Comparison of ENCODE assay signal across 1 fruit fly cellular context in the genomic region with DNA sequence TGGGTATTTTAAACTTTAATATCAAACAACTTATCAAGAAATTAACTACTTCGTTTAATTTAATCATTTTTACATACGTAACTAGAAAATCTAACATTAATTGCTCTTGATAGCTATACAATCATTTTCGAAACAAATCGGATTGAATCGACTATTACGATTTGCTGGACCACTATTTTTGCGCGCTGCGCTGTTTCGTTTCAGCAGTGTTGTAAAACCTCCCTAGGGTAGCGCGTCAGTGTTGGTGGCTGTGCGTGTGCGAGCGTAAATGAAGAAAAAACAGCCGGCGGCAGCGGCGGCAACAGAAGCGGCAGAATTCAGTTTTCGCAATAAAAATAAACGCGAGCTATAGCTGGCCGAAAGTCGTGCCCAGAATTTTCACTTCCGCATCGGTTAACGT.
TF ChIP-seq lines count a peak whose summit lies in the region.

CG33116 (plus strand) TSS at position 233 of the 400 bp plus-strand sequence.

TF ChIP-seq in whole organism, embryonic, 481 proteins besides CTCF, POLR2A, EP300 and RAD21 (continued from another document and continues in another):
- TF ChIP-seq GATAe (GFP tag; conservative IDR thresholded peaks at IDR 0.05; lab: Robert Waterston, UW) (no peak), CG18599 (GFP tag; optimal IDR thresholded peaks at IDR 0.05; lab: Kevin White, UChicago) (peak; percentile 83), Abd-B (GFP tag; optimal IDR thresholded peaks at IDR 0.05; lab: Kevin White, UChicago) (peak; percentile 52), Dref (GFP tag; IDR thresholded peaks at IDR 0.05; lab: Robert Waterston, UW) (peak; percentile 35; the same call in 1 of the 2 replicates), Sin3A (optimal IDR thresholded peaks at IDR 0.05; lab: Kevin White, UChicago) (peak; percentile 80), Stat92E (GFP tag; optimal IDR thresholded peaks at IDR 0.05; lab: Kevin White, UChicago) (peak in 1 of 3 experiments; percentile 18), D19B (GFP tag; optimal IDR thresholded peaks at IDR 0.05; lab: Kevin White, UChicago) (peak; percentile 47), Six4 (GFP tag; optimal IDR thresholded peaks at IDR 0.05; lab: Kevin White, UChicago) (peak; percentile 73), E2f1 (GFP tag; IDR thresholded peaks at IDR 0.05; lab: Robert Waterston, UW) (peak; percentile 72), ab (GFP tag; optimal IDR thresholded peaks at IDR 0.05; lab: Kevin White, UChicago) (peak; percentile 26), Dbx (GFP tag; IDR thresholded peaks at IDR 0.05; lab: Robert Waterston, UW) (peak; percentile 77; the same call in 2 of the 3 replicates), oc (tag; optimal IDR thresholded peaks at IDR 0.05; lab: Kevin White, UChicago) (peak; percentile 50), cato (GFP tag; optimal IDR thresholded peaks at IDR 0.05; lab: Kevin White, UChicago; ENCODE audit: borderline replicate concordance) (peak; percentile 51), Hmx (GFP tag; optimal IDR thresholded peaks at IDR 0.05; lab: Kevin White, UChicago) (peak; percentile 54), vvl (GFP tag; IDR thresholded peaks at IDR 0.05; lab: Robert Waterston, UW) (peak; percentile 87), CG18476 (GFP tag; optimal IDR thresholded peaks at IDR 0.05; lab: Kevin White, UChicago) (peak; percentile 78), HmgD (GFP tag; optimal IDR thresholded peaks at IDR 0.05; lab: Kevin White, UChicago) (peak; percentile 70), CG32767 (GFP tag; IDR thresholded peaks at IDR 0.05; lab: Robert Waterston, UW) (0 out of 2 replicates have a peak, but pooled peaks have one; percentile 54), CG8359 (GFP tag; optimal IDR thresholded peaks at IDR 0.05; lab: Kevin White, UChicago; ENCODE audit: borderline replicate concordance) (peak; percentile 42), Hr51 (GFP tag; optimal IDR thresholded peaks at IDR 0.05; lab: Kevin White, UChicago) (peak; percentile 75 to 76), CG4282 (GFP tag; optimal IDR thresholded peaks at IDR 0.05; lab: Kevin White, UChicago) (peak; percentile 47), H15 (GFP tag; IDR thresholded peaks at IDR 0.05; lab: Robert Waterston, UW) (peak; percentile 68; the same call in 1 of the 3 replicates), CG17385 (GFP tag; optimal IDR thresholded peaks at IDR 0.05; lab: Kevin White, UChicago) (peak; percentile 78), Mad (GFP tag; optimal IDR thresholded peaks at IDR 0.05; lab: Kevin White, UChicago) (peak; percentile 84), psq (GFP tag; optimal IDR thresholded peaks at IDR 0.05; lab: Kevin White, UChicago) (peak; percentile 46), MESR4 (GFP tag; optimal IDR thresholded peaks at IDR 0.05; lab: Kevin White, UChicago) (peak; percentile 57), tx (GFP tag; optimal IDR thresholded peaks at IDR 0.05; lab: Kevin White, UChicago) (peak; percentile 79), pan (optimal IDR thresholded peaks at IDR 0.05; lab: Kevin White, UChicago) (no peak), pan (GFP tag; optimal IDR thresholded peaks at IDR 0.05 in 1 of 2, IDR thresholded peaks at IDR 0.05 in 1 of 2) (peak in 1 of 2 experiments; percentile 80), B-H1 (GFP tag; IDR thresholded peaks at IDR 0.05; lab: Robert Waterston, UW) (peak; percentile 44; the same call in 1 of the 3 replicates), gem (tag; optimal IDR thresholded peaks at IDR 0.05; lab: Kevin White, UChicago) (peak; percentile 85), peb (GFP tag; IDR thresholded peaks at IDR 0.05; lab: Robert Waterston, UW) (peak; percentile 24; the same call in 1 of the 2 replicates), stc (GFP tag; IDR thresholded peaks at IDR 0.05; lab: Robert Waterston, UW) (peak; percentile 66), CG43689 (GFP tag; IDR thresholded peaks at IDR 0.05; lab: Robert Waterston, UW) (peak; percentile 49), CG13894 (tag; optimal IDR thresholded peaks at IDR 0.05; lab: Kevin White, UChicago) (peak; percentile 38), CG14667 (GFP tag; IDR thresholded peaks at IDR 0.05; lab: Robert Waterston, UW) (no peak), onecut (GFP tag; IDR thresholded peaks at IDR 0.05; lab: Robert Waterston, UW) (peak; percentile 81), bsh (GFP tag; optimal IDR thresholded peaks at IDR 0.05; lab: Kevin White, UChicago) (peak; percentile 66 to 80), D (optimal IDR thresholded peaks at IDR 0.05; lab: Kevin White, UChicago) (no peak), D (GFP tag; optimal IDR thresholded peaks at IDR 0.05; lab: Kevin White, UChicago) (peak; percentile 63), nerfin-1 (tag; optimal IDR thresholded peaks at IDR 0.05; lab: Kevin White, UChicago) (peak; percentile 80), CG3847 (GFP tag; IDR thresholded peaks at IDR 0.05; lab: Robert Waterston, UW) (peak; percentile 83), lab (GFP tag; optimal IDR thresholded peaks at IDR 0.05; lab: Kevin White, UChicago) (peak; percentile 90), nerfin-2 (GFP tag; IDR thresholded peaks at IDR 0.05; lab: Robert Waterston, UW; ENCODE audit: partially characterized antibody) (0 out of 2 replicates have a peak, but pooled peaks have one; percentile 15), tll (GFP tag; optimal IDR thresholded peaks at IDR 0.05; lab: Kevin White, UChicago) (no peak), lov (optimal IDR thresholded peaks at IDR 0.05; lab: Kevin White, UChicago) (no peak), lov (GFP tag; IDR thresholded peaks at IDR 0.05; lab: Robert Waterston, UW) (peak; percentile 81), CG10431 (GFP tag; optimal IDR thresholded peaks at IDR 0.05; lab: Kevin White, UChicago) (peak; percentile 45), CG3995 (GFP tag; optimal IDR thresholded peaks at IDR 0.05; lab: Kevin White, UChicago) (peak; percentile 51), sna (GFP tag; IDR thresholded peaks at IDR 0.05; lab: Robert Waterston, UW; ENCODE audit: partially characterized antibody) (no peak), CG4707 (GFP tag; optimal IDR thresholded peaks at IDR 0.05; lab: Kevin White, UChicago) (peak; percentile 52), CG1792 (GFP tag; optimal IDR thresholded peaks at IDR 0.05; lab: Kevin White, UChicago) (peak; percentile 63), PHDP (tag; optimal IDR thresholded peaks at IDR 0.05; lab: Kevin White, UChicago) (peak; percentile 74), CG15601 (tag; optimal IDR thresholded peaks at IDR 0.05; lab: Kevin White, UChicago) (peak; percentile 79), schlank (tag; optimal IDR thresholded peaks at IDR 0.05; lab: Kevin White, UChicago) (peak; percentile 69), NK7.1 (GFP tag; optimal IDR thresholded peaks at IDR 0.05; lab: Kevin White, UChicago) (peak; percentile 70), CG3163 (GFP tag; optimal IDR thresholded peaks at IDR 0.05; lab: Kevin White, UChicago) (peak; percentile 72), CG10209 (GFP tag; optimal IDR thresholded peaks at IDR 0.05; lab: Kevin White, UChicago) (peak; percentile 76), cas (GFP tag; IDR thresholded peaks at IDR 0.05; lab: Robert Waterston, UW) (peak; percentile 32; the same call in 1 of the 2 replicates), croc (GFP tag; conservative IDR thresholded peaks at IDR 0.05; lab: Robert Waterston, UW) (peak; percentile 46; the same call in 2 of the 3 replicates), zen (tag; optimal IDR thresholded peaks at IDR 0.05; lab: Kevin White, UChicago) (peak; percentile 64), h (optimal IDR thresholded peaks at IDR 0.05; lab: Kevin White, UChicago) (no peak), CG6791 (GFP tag; IDR thresholded peaks at IDR 0.05; lab: Robert Waterston, UW; ENCODE audit: partially characterized antibody) (peak; percentile 42; the same call in 1 of the 3 replicates), crp (GFP tag; optimal IDR thresholded peaks at IDR 0.05; lab: Kevin White, UChicago) (peak in 1 of 2 experiments; percentile 77), pfk (GFP tag; optimal IDR thresholded peaks at IDR 0.05; lab: Kevin White, UChicago) (peak; percentile 23), CG6683 (GFP tag; optimal IDR thresholded peaks at IDR 0.05; lab: Kevin White, UChicago) (peak; percentile 30), ci (GFP tag; IDR thresholded peaks at IDR 0.05; lab: Robert Waterston, UW) (peak; percentile 92), fd64A (GFP tag; optimal IDR thresholded peaks at IDR 0.05; lab: Kevin White, UChicago) (peak; percentile 34), CG34224 (GFP tag; IDR thresholded peaks at IDR 0.05; lab: Robert Waterston, UW; ENCODE audit: partially characterized antibody) (peak; percentile 47), Chrac-16 (GFP tag; optimal IDR thresholded peaks at IDR 0.05; lab: Kevin White, UChicago) (peak; percentile 81), CG11085 (GFP tag; IDR thresholded peaks at IDR 0.05; lab: Robert Waterston, UW) (peak; percentile 71; the same call in 1 of the 2 replicates), CG17802 (tag; optimal IDR thresholded peaks at IDR 0.05; lab: Kevin White, UChicago) (peak; percentile 59), CG30431 (GFP tag; optimal IDR thresholded peaks at IDR 0.05; lab: Kevin White, UChicago) (peak; percentile 70), Fer1 (GFP tag; optimal IDR thresholded peaks at IDR 0.05; lab: Kevin White, UChicago) (peak; percentile 83), CG7928 (GFP tag; optimal IDR thresholded peaks at IDR 0.05; lab: Kevin White, UChicago) (no peak), Rx (GFP tag; IDR thresholded peaks at IDR 0.05; lab: Robert Waterston, UW) (peak; percentile 65), az2 (GFP tag; optimal IDR thresholded peaks at IDR 0.05; lab: Kevin White, UChicago) (peak; percentile 85), CG13775 (GFP tag; optimal IDR thresholded peaks at IDR 0.05; lab: Kevin White, UChicago) (peak; percentile 74), ATbp (GFP tag; optimal IDR thresholded peaks at IDR 0.05; lab: Kevin White, UChicago) (peak; percentile 75), kni (GFP tag; optimal IDR thresholded peaks at IDR 0.05; lab: Kevin White, UChicago) (peak; percentile 12), NfI (GFP tag; optimal IDR thresholded peaks at IDR 0.05; lab: Kevin White, UChicago) (peak; percentile 87), emc (GFP tag; optimal IDR thresholded peaks at IDR 0.05; lab: Kevin White, UChicago) (peak; percentile 28), ac (GFP tag; optimal IDR thresholded peaks at IDR 0.05; lab: Kevin White, UChicago) (peak; percentile 52), Oli (tag; optimal IDR thresholded peaks at IDR 0.05; lab: Kevin White, UChicago) (peak; percentile 84), CG2116 (GFP tag; optimal IDR thresholded peaks at IDR 0.05; lab: Kevin White, UChicago) (peak; percentile 63), CG15696 (tag; optimal IDR thresholded peaks at IDR 0.05; lab: Kevin White, UChicago) (peak; percentile 85), p53 (GFP tag; optimal IDR thresholded peaks at IDR 0.05; lab: Kevin White, UChicago) (peak; percentile 61), usp (GFP tag; optimal IDR thresholded peaks at IDR 0.05; lab: Kevin White, UChicago) (no peak), CG4328 (GFP tag; optimal IDR thresholded peaks at IDR 0.05; lab: Kevin White, UChicago) (peak; percentile 38), CG3281 (GFP tag; optimal IDR thresholded peaks at IDR 0.05; lab: Kevin White, UChicago) (peak; percentile 74), CG10565 (GFP tag; optimal IDR thresholded peaks at IDR 0.05; lab: Kevin White, UChicago) (peak; percentile 19), CG9727 (GFP tag; optimal IDR thresholded peaks at IDR 0.05; lab: Kevin White, UChicago) (peak; percentile 79), luna (GFP tag; optimal IDR thresholded peaks at IDR 0.05; lab: Kevin White, UChicago) (peak; percentile 12), CG1603 (tag; optimal IDR thresholded peaks at IDR 0.05; lab: Kevin White, UChicago) (peak; percentile 79), Nf-YC (tag; optimal IDR thresholded peaks at IDR 0.05; lab: Kevin White, UChicago) (peak; percentile 51), Deaf1 (tag; optimal IDR thresholded peaks at IDR 0.05; lab: Kevin White, UChicago) (peak; percentile 42), CG4854 (GFP tag; optimal IDR thresholded peaks at IDR 0.05; lab: Kevin White, UChicago) (peak; percentile 70), CG8478 (optimal IDR thresholded peaks at IDR 0.05; lab: Kevin White, UChicago) (no peak), gro (GFP tag; optimal IDR thresholded peaks at IDR 0.05; lab: Kevin White, UChicago) (peak; percentile 86), C15 (GFP tag; IDR thresholded peaks at IDR 0.05; lab: Robert Waterston, UW) (0 out of 3 replicates have a peak, but pooled peaks have one; percentile 22), yki (optimal IDR thresholded peaks at IDR 0.05; lab: Kevin White, UChicago) (no peak), CG10274 (GFP tag; optimal IDR thresholded peaks at IDR 0.05; lab: Kevin White, UChicago) (peak; percentile 24), NFAT (GFP tag; IDR thresholded peaks at IDR 0.05; lab: Robert Waterston, UW) (peak; percentile 83), otp (GFP tag; IDR thresholded peaks at IDR 0.05; lab: Robert Waterston, UW) (peak; percentile 43; the same call in 2 of the 3 replicates), rib (GFP tag; IDR thresholded peaks at IDR 0.05; lab: Robert Waterston, UW) (peak; percentile 78), CG15514 (GFP tag; optimal IDR thresholded peaks at IDR 0.05; lab: Kevin White, UChicago) (peak; percentile 78), sisA (GFP tag; IDR thresholded peaks at IDR 0.05; lab: Robert Waterston, UW) (peak; percentile 63), Hr39 (optimal IDR thresholded peaks at IDR 0.05; lab: Kevin White, UChicago) (peak; percentile 68), dan (GFP tag; IDR thresholded peaks at IDR 0.05; lab: Robert Waterston, UW) (no peak), pzg (GFP tag; optimal IDR thresholded peaks at IDR 0.05; lab: Kevin White, UChicago) (peak; percentile 63), zf30C (GFP tag; optimal IDR thresholded peaks at IDR 0.05; lab: Kevin White, UChicago) (no peak), Pdp1 (GFP tag; optimal IDR thresholded peaks at IDR 0.05; lab: Kevin White, UChicago) (peak; percentile 77 to 80), sens (GFP tag; lab: Kevin White, UChicago) (peak; percentile 97), CG14050 (GFP tag; IDR thresholded peaks at IDR 0.05; lab: Robert Waterston, UW) (peak; percentile 51), bigmax (GFP tag; optimal IDR thresholded peaks at IDR 0.05; lab: Kevin White, UChicago) (peak; percentile 5), ind (GFP tag; optimal IDR thresholded peaks at IDR 0.05; lab: Kevin White, UChicago) (peak; percentile 85), ken (GFP tag; IDR thresholded peaks at IDR 0.05; lab: Robert Waterston, UW) (peak; percentile 84), Xbp1 (GFP tag; optimal IDR thresholded peaks at IDR 0.05; lab: Kevin White, UChicago) (peak; percentile 89), CG31441 (GFP tag; IDR thresholded peaks at IDR 0.05; lab: Robert Waterston, UW) (peak; percentile 85), Atf3 (GFP tag; optimal IDR thresholded peaks at IDR 0.05; lab: Kevin White, UChicago) (peak; percentile 70), dati (GFP tag; IDR thresholded peaks at IDR 0.05; lab: Robert Waterston, UW) (no peak), Taf1 (GFP tag; IDR thresholded peaks at IDR 0.05; lab: Robert Waterston, UW) (peak; percentile 23; the same call in 1 of the 2 replicates), maf-S (GFP tag; optimal IDR thresholded peaks at IDR 0.05; lab: Kevin White, UChicago) (peak; percentile 82)
